Worm (Caenorhabditis elegans) whole organism, mixed stage, embryonic: ENCODE measurements around the gene spe-6.

Experiments
- M03D4.4 ChIP-seq: sonication (generic microtip); optimal IDR thresholded peaks from 2 replicates; lab custom pipeline; 2017; ENCODE audit warnings: mild to moderate bottlenecking, missing genetic modification characterization, missing compliant biosample characterization
- bed-3 ChIP-seq: fragments of 200-800 bp; sonication (Bioruptor generic); optimal IDR thresholded peaks from 3 replicates; lab custom pipeline; 2018; ENCODE audit warnings: mild to moderate bottlenecking, missing genetic modification characterization, moderate library complexity, missing compliant biosample characterization
- blmp-1 ChIP-seq: fragments of 150-350 bp; optimal IDR thresholded peaks from 2 replicates; lab custom pipeline; 2014; ENCODE audit warnings: missing biosample characterization, missing genetic modification characterization
- ceh-39 ChIP-seq: fragments of 150-350 bp; optimal IDR thresholded peaks from 2 replicates; lab custom pipeline; 2014; ENCODE audit warnings: missing biosample characterization, missing genetic modification characterization
- ceh-43 ChIP-seq: fragments of 200-800 bp; sonication (Bioruptor generic); optimal IDR thresholded peaks from 2 replicates; lab custom pipeline; 2018; ENCODE audit warnings: mild to moderate bottlenecking, missing genetic modification characterization, moderate library complexity, missing compliant biosample characterization
- ceh-83 ChIP-seq: fragments of 200-800 bp; sonication (Bioruptor generic); optimal IDR thresholded peaks from 2 replicates; lab custom pipeline; 2018; ENCODE audit warnings: mild to moderate bottlenecking, missing genetic modification characterization, missing compliant biosample characterization
- cnd-1 ChIP-seq: fragments of 200-800 bp; sonication (Bioruptor generic); optimal IDR thresholded peaks from 2 replicates; lab custom pipeline; 2018; ENCODE audit warnings: mild to moderate bottlenecking, missing genetic modification characterization, missing compliant biosample characterization
- drap-1 ChIP-seq: fragments of 200-800 bp; sonication (Bioruptor generic); optimal IDR thresholded peaks from 3 replicates; lab custom pipeline; 2018; ENCODE audit warnings: mild to moderate bottlenecking, missing genetic modification characterization, missing compliant biosample characterization
- elt-1 ChIP-seq: sonication (generic microtip); optimal IDR thresholded peaks from 2 replicates; lab custom pipeline; 2017; ENCODE audit warnings: missing genetic modification characterization, mild to moderate bottlenecking, missing compliant biosample characterization, antibody characterized with exemption, moderate library complexity, borderline replicate concordance; ENCODE audit not compliant: insufficient read depth
- elt-3 ChIP-seq: fragments of 150-350 bp; optimal IDR thresholded peaks from 2 replicates; lab custom pipeline; 2014; ENCODE audit warnings: missing biosample characterization, missing genetic modification characterization
- flh-1 ChIP-seq: fragments of 200-800 bp; sonication (Bioruptor generic); optimal IDR thresholded peaks from 2 replicates; lab custom pipeline; 2018; ENCODE audit warnings: mild to moderate bottlenecking, missing genetic modification characterization, moderate library complexity, missing compliant biosample characterization
- ham-2 ChIP-seq: fragments of 200-800 bp; sonication (Bioruptor generic); optimal IDR thresholded peaks from 2 replicates; lab custom pipeline; 2018; ENCODE audit warnings: mild to moderate bottlenecking, missing genetic modification characterization, missing compliant biosample characterization
- hlh-1 ChIP-seq: fragments of 150-350 bp; optimal IDR thresholded peaks from 2 replicates; lab custom pipeline; 2014; ENCODE audit warnings: missing biosample characterization, missing genetic modification reagents, missing genetic modification characterization
- lin-13 ChIP-seq: fragments of 150-350 bp; optimal IDR thresholded peaks from 2 replicates; lab custom pipeline; 2014; ENCODE audit warnings: missing biosample characterization, missing genetic modification characterization
- lin-32 ChIP-seq: fragments of 200-800 bp; sonication (Bioruptor generic); optimal IDR thresholded peaks from 2 replicates; lab custom pipeline; 2018; ENCODE audit warnings: mild to moderate bottlenecking, missing genetic modification characterization, missing compliant biosample characterization
- lsy-2 ChIP-seq: fragments of 150-350 bp; optimal IDR thresholded peaks from 2 replicates; lab custom pipeline; 2014; ENCODE audit warnings: missing biosample characterization, missing genetic modification characterization
- mab-5 ChIP-seq: fragments of 150-350 bp; optimal IDR thresholded peaks from 2 replicates; lab custom pipeline; 2014; ENCODE audit warnings: missing biosample characterization, missing genetic modification characterization
- mep-1 ChIP-seq: fragments of 150-350 bp; optimal IDR thresholded peaks from 2 replicates; lab custom pipeline; 2017; ENCODE audit warnings: missing biosample characterization, missing genetic modification reagents, missing genetic modification characterization, inconsistent platforms
- mls-2 ChIP-seq: sonication (generic microtip); optimal IDR thresholded peaks from 2 replicates; lab custom pipeline; 2016; ENCODE audit warnings: mild to moderate bottlenecking, missing genetic modification characterization, moderate library complexity, missing compliant biosample characterization
- nhr-12 ChIP-seq: fragments of 150-350 bp; optimal IDR thresholded peaks from 2 replicates; lab custom pipeline; 2014; ENCODE audit warnings: missing biosample characterization, missing genetic modification characterization
- nhr-2 ChIP-seq: fragments of 150-350 bp; optimal IDR thresholded peaks from 2 replicates; lab custom pipeline; 2014; ENCODE audit warnings: missing biosample characterization, missing genetic modification characterization
- nhr-237 ChIP-seq: fragments of 150-350 bp; optimal IDR thresholded peaks from 2 replicates; lab custom pipeline; 2014; ENCODE audit warnings: missing biosample characterization, missing genetic modification characterization
- nhr-28 ChIP-seq: fragments of 150-350 bp; optimal IDR thresholded peaks from 2 replicates; lab custom pipeline; 2014; ENCODE audit warnings: missing biosample characterization, missing genetic modification characterization
- nhr-76 ChIP-seq: sonication (generic microtip); optimal IDR thresholded peaks from 2 replicates; lab custom pipeline; 2017; ENCODE audit warnings: missing biosample characterization, missing genetic modification characterization
- sem-2 ChIP-seq: fragments of 200-800 bp; sonication (Bioruptor generic); optimal IDR thresholded peaks from 2 replicates; lab custom pipeline; 2018; ENCODE audit warnings: mild to moderate bottlenecking, missing genetic modification characterization, missing compliant biosample characterization
- snpc-4 ChIP-seq: fragments of 150-350 bp; optimal IDR thresholded peaks from 2 replicates; lab custom pipeline; 2014; ENCODE audit warnings: missing biosample characterization, missing genetic modification characterization
- sptf-1 ChIP-seq: sonication (generic microtip); optimal IDR thresholded peaks from 2 replicates; lab custom pipeline; 2017; ENCODE audit warnings: mild to moderate bottlenecking, missing genetic modification characterization, moderate library complexity, missing compliant biosample characterization
- tbx-8 ChIP-seq: fragments of 200-800 bp; sonication (Bioruptor generic); optimal IDR thresholded peaks from 2 replicates; lab custom pipeline; 2018; ENCODE audit warnings: mild to moderate bottlenecking, missing genetic modification characterization, moderate library complexity, missing compliant biosample characterization
- unc-120 ChIP-seq: sonication (generic microtip); optimal IDR thresholded peaks from 2 replicates; lab custom pipeline; 2017; ENCODE audit warnings: missing genetic modification characterization, missing compliant biosample characterization; ENCODE audit not compliant: poor library complexity, severe bottlenecking
- unc-39 ChIP-seq: fragments of 150-350 bp; optimal IDR thresholded peaks from 2 replicates; lab custom pipeline; 2014; ENCODE audit warnings: missing biosample characterization, missing genetic modification characterization
- unc-62 ChIP-seq: fragments of 150-350 bp; optimal IDR thresholded peaks from 2 replicates; lab custom pipeline; 2014; ENCODE audit warnings: missing biosample characterization, missing genetic modification reagents, missing genetic modification characterization
- zip-8 ChIP-seq: fragments of 150-350 bp; optimal IDR thresholded peaks from 2 replicates; lab custom pipeline; 2014; ENCODE audit warnings: missing biosample characterization, missing genetic modification characterization
- ztf-11 ChIP-seq: fragments of 150-350 bp; optimal IDR thresholded peaks from 2 replicates; lab custom pipeline; 2014; ENCODE audit warnings: missing biosample characterization, missing genetic modification characterization

spe-6 gene

ce11 chrIII:11510120-11510519, 4.8 kb downstream of the spe-6 start:
- no peak for TF ChIP-seq bed-3 (GFP tag; lab: Kevin White, UChicago)
- no peak for TF ChIP-seq nhr-28
- TF ChIP-seq tbx-8, result no peak
- TF ChIP-seq elt-3 (tag; lab: Kevin White, UChicago), result no peak
- no peak for TF ChIP-seq lin-13
- no peak for TF ChIP-seq M03D4.4
- TF ChIP-seq elt-1 (tag; lab: Kevin White, UChicago), result no peak
- no peak for TF ChIP-seq nhr-12
- no peak for TF ChIP-seq blmp-1
- TF ChIP-seq ham-2 (GFP tag; lab: Kevin White, UChicago), result no peak
- TF ChIP-seq flh-1 (GFP tag; lab: Kevin White, UChicago), result no peak
- no peak for TF ChIP-seq ceh-39 (tag; lab: Kevin White, UChicago)
- TF ChIP-seq lin-32, result no peak
- TF ChIP-seq mls-2, result no peak
- TF ChIP-seq cnd-1 (tag; lab: Kevin White, UChicago), result no peak
- TF ChIP-seq sem-2 (GFP tag; lab: Kevin White, UChicago), result no peak
- no peak for TF ChIP-seq mab-5 (tag; lab: Kevin White, UChicago)
- no peak for TF ChIP-seq sptf-1 (tag; lab: Kevin White, UChicago)
- TF ChIP-seq ceh-43 (GFP tag; lab: Kevin White, UChicago), result no peak
- TF ChIP-seq nhr-2, result no peak

ce11 chrIII:11510826-11511225, 5.5 kb downstream of the spe-6 start:
- TF ChIP-seq ztf-11 (tag; lab: Kevin White, UChicago), result no peak
- TF ChIP-seq hlh-1 (tag; lab: Kevin White, UChicago), result no peak
- TF ChIP-seq tbx-8, result no peak
- TF ChIP-seq ceh-43 (GFP tag; lab: Kevin White, UChicago), result no peak
- TF ChIP-seq mls-2, result no peak
- TF ChIP-seq nhr-12, result no peak

ce11 chrIII:11523504-11524025, 18.3 kb downstream of the spe-6 start, which contains the start of the genes Y66D12A.16 and such-1:
Gene Y66D12A.16, plus strand, starts transcription at chrIII:11523554.
Gene such-1, minus strand, starts transcription at chrIII:11523759.
- TF ChIP-seq unc-120 (tag; lab: Kevin White, UChicago) (no peak), hlh-1 (tag; lab: Kevin White, UChicago) (no peak), lsy-2 (tag; lab: Kevin White, UChicago) (no peak), sptf-1 (tag; lab: Kevin White, UChicago) (no peak), ceh-39 (tag; lab: Kevin White, UChicago) (no peak), nhr-12 (no peak), ceh-43 (GFP tag; lab: Kevin White, UChicago) (no peak), flh-1 (GFP tag; lab: Kevin White, UChicago) (no peak), bed-3 (GFP tag; lab: Kevin White, UChicago) (no peak), tbx-8 (no peak), elt-1 (tag; lab: Kevin White, UChicago) (no peak), nhr-76 (no peak), lin-32 (no peak), snpc-4 (tag; lab: Kevin White, UChicago) (no peak), sem-2 (GFP tag; lab: Kevin White, UChicago) (no peak), unc-62 (GFP tag; lab: Kevin White, UChicago) (no peak), nhr-237 (no peak), unc-39 (tag; lab: Kevin White, UChicago) (no peak)
- TF ChIP-seq, all 35 proteins: peak for 0

- no peak for TF ChIP-seq hlh-1 (tag; lab: Kevin White, UChicago)
- TF ChIP-seq mep-1 (tag; lab: Kevin White, UChicago), result no peak
- TF ChIP-seq lsy-2 (tag; lab: Kevin White, UChicago), result no peak
- TF ChIP-seq ztf-11 (tag; lab: Kevin White, UChicago), result no peak
- no peak for TF ChIP-seq mab-5 (tag; lab: Kevin White, UChicago)
- TF ChIP-seq blmp-1, result no peak
- no peak for TF ChIP-seq nhr-28
- no peak for TF ChIP-seq snpc-4 (tag; lab: Kevin White, UChicago)
- no peak for TF ChIP-seq unc-62 (GFP tag; lab: Kevin White, UChicago)
Measured at ce11 chrIII:11524073-11524472, 18.8 kb downstream of the spe-6 start.

- TF ChIP-seq drap-1 (GFP tag; lab: Kevin White, UChicago) (no peak), ceh-43 (GFP tag; lab: Kevin White, UChicago) (no peak), unc-39 (tag; lab: Kevin White, UChicago) (no peak), zip-8 (tag; lab: Kevin White, UChicago) (no peak), ceh-83 (GFP tag; lab: Kevin White, UChicago) (no peak), nhr-76 (no peak), sptf-1 (tag; lab: Kevin White, UChicago) (no peak), nhr-237 (no peak), lin-13 (no peak), bed-3 (GFP tag; lab: Kevin White, UChicago) (no peak), cnd-1 (tag; lab: Kevin White, UChicago) (no peak), elt-3 (tag; lab: Kevin White, UChicago) (no peak), nhr-12 (no peak), snpc-4 (tag; lab: Kevin White, UChicago) (no peak)
Measured at ce11 chrIII:11526396-11526795, 21.1 kb downstream of the spe-6 start, which contains the start of gene xpb-1. Gene xpb-1, plus strand, starts transcription at chrIII:11526657.
